Worm (Caenorhabditis elegans) whole organism, late embryonic: ENCODE results near the gene nhr-173.

Experiments
- C38D4.7 ChIP-seq: fragments of 200-800 bp; sonication (Bioruptor generic); optimal IDR thresholded peaks from 2 replicates; lab custom pipeline; 2018; ENCODE audit warnings: mild to moderate bottlenecking, missing genetic modification characterization, moderate library complexity, missing compliant biosample characterization
- F13H6.1 ChIP-seq: sonication (generic microtip); optimal IDR thresholded peaks from 2 replicates; lab custom pipeline; 2016; ENCODE audit warnings: missing genetic modification characterization, missing compliant biosample characterization
- T23F11.4 ChIP-seq: fragments of 200-800 bp; sonication (Bioruptor generic); optimal IDR thresholded peaks from 2 replicates; lab custom pipeline; 2018; ENCODE audit warnings: mild to moderate bottlenecking, missing genetic modification characterization, missing compliant biosample characterization
- Y22D7AL.16 ChIP-seq: sonication (generic microtip); optimal IDR thresholded peaks from 2 replicates; lab custom pipeline; 2016; ENCODE audit warnings: missing genetic modification characterization, missing compliant biosample characterization
- ahr-1 ChIP-seq: sonication (generic microtip); optimal IDR thresholded peaks from 2 replicates; lab custom pipeline; 2016; ENCODE audit warnings: missing genetic modification characterization, missing compliant biosample characterization
- ama-1 ChIP-seq: fragments of 150-350 bp; optimal IDR thresholded peaks from 2 replicates; lab custom pipeline; 2014
- ceh-19 ChIP-seq: fragments of 200-800 bp; sonication (Bioruptor generic); optimal IDR thresholded peaks from 2 replicates; lab custom pipeline; 2018; ENCODE audit warnings: mild to moderate bottlenecking, missing genetic modification characterization, missing compliant biosample characterization
- ceh-48 ChIP-seq: sonication (generic microtip); optimal IDR thresholded peaks from 2 replicates; lab custom pipeline; 2016; ENCODE audit warnings: missing genetic modification characterization, inconsistent platforms, missing compliant biosample characterization
- ceh-6 ChIP-seq: fragments of 200-800 bp; sonication (Bioruptor generic); optimal IDR thresholded peaks from 2 replicates; lab custom pipeline; 2018; ENCODE audit warnings: mild to moderate bottlenecking, missing genetic modification characterization, missing compliant biosample characterization
- ceh-9 ChIP-seq: sonication (generic microtip); optimal IDR thresholded peaks from 2 replicates; lab custom pipeline; 2016; ENCODE audit warnings: mild to moderate bottlenecking, missing genetic modification characterization, inconsistent platforms, missing compliant biosample characterization
- dmd-4 ChIP-seq: sonication (generic microtip); optimal IDR thresholded peaks from 2 replicates; lab custom pipeline; 2016; ENCODE audit warnings: borderline replicate concordance, missing genetic modification characterization, missing compliant biosample characterization
- elt-2 ChIP-seq: sonication (generic microtip); optimal IDR thresholded peaks from 2 replicates; lab custom pipeline; 2016; ENCODE audit warnings: missing genetic modification reagents, missing genetic modification characterization, missing compliant biosample characterization
- eyg-1 ChIP-seq: sonication (generic microtip); optimal IDR thresholded peaks from 2 replicates; lab custom pipeline; 2016; ENCODE audit warnings: missing genotype, missing genetic modification characterization, missing compliant biosample characterization
- hlh-6 ChIP-seq: sonication (generic microtip); optimal IDR thresholded peaks from 2 replicates; lab custom pipeline; 2016; ENCODE audit warnings: missing genotype, missing genetic modification characterization, missing compliant biosample characterization
- lim-6 ChIP-seq: sonication (generic microtip); optimal IDR thresholded peaks from 2 replicates; lab custom pipeline; 2016; ENCODE audit warnings: missing genetic modification characterization, missing compliant biosample characterization
- mec-3 ChIP-seq: sonication (generic microtip); optimal IDR thresholded peaks from 2 replicates; lab custom pipeline; 2016; ENCODE audit warnings: borderline replicate concordance, missing genetic modification characterization, missing compliant biosample characterization
- nfya-1 ChIP-seq: sonication (generic microtip); optimal IDR thresholded peaks from 2 replicates; lab custom pipeline; 2017; ENCODE audit warnings: missing genetic modification characterization, mild to moderate bottlenecking, missing compliant biosample characterization, antibody characterized with exemption, moderate library complexity
- pag-3 ChIP-seq: sonication (generic microtip); optimal IDR thresholded peaks from 2 replicates; lab custom pipeline; 2016; ENCODE audit warnings: missing compliant biosample characterization, missing genetic modification characterization, borderline replicate concordance
- pat-9 ChIP-seq: fragments of 200-800 bp; sonication (Bioruptor generic); optimal IDR thresholded peaks from 2 replicates; lab custom pipeline; 2018; ENCODE audit warnings: mild to moderate bottlenecking, missing genetic modification characterization, moderate library complexity, missing compliant biosample characterization
- pax-1 ChIP-seq: fragments of 150-350 bp; optimal IDR thresholded peaks from 2 replicates; lab custom pipeline; 2014; ENCODE audit warnings: missing biosample characterization, missing genetic modification characterization
- pqm-1 ChIP-seq: sonication (generic microtip); optimal IDR thresholded peaks from 2 replicates; lab custom pipeline; 2016; ENCODE audit warnings: missing genetic modification characterization, missing compliant biosample characterization
- pros-1 ChIP-seq: fragments of 150-350 bp; optimal IDR thresholded peaks from 2 replicates; lab custom pipeline; 2014; ENCODE audit warnings: missing biosample characterization, missing genetic modification reagents, missing genetic modification characterization
- rnt-1 ChIP-seq: sonication (generic microtip); optimal IDR thresholded peaks from 2 replicates; lab custom pipeline; 2016; ENCODE audit warnings: missing genetic modification characterization, missing compliant biosample characterization
- sdc-2 ChIP-seq: sonication (generic microtip); optimal IDR thresholded peaks from 2 replicates; lab custom pipeline; 2016; ENCODE audit warnings: missing genotype, missing genetic modification characterization, missing compliant biosample characterization
- sox-2 ChIP-seq: fragments of 200-800 bp; sonication (Bioruptor generic); IDR thresholded peaks from 2 replicates; pipeline ENCODE4 v1.3.6; 2022; ENCODE audit warnings: missing genetic modification reagents, missing genetic modification characterization, missing compliant biosample characterization
- syd-9 ChIP-seq: sonication (generic microtip); optimal IDR thresholded peaks from 2 replicates; lab custom pipeline; 2016; ENCODE audit warnings: mild to moderate bottlenecking, missing genetic modification characterization, moderate library complexity, missing compliant biosample characterization
- tbx-2 ChIP-seq: sonication (generic microtip); optimal IDR thresholded peaks from 2 replicates; lab custom pipeline; 2016; ENCODE audit warnings: missing genetic modification characterization, missing compliant biosample characterization
- ttx-3 ChIP-seq: sonication (generic microtip); optimal IDR thresholded peaks from 2 replicates; lab custom pipeline; 2016; ENCODE audit warnings: missing genetic modification reagents, missing genetic modification characterization, missing compliant biosample characterization
- unc-3 ChIP-seq, 2 experiments: fragments of 200-800 bp in 1 of 2; sonication (Bioruptor generic) in 1 of 2; sonication (generic microtip) in 1 of 2; conservative IDR thresholded peaks in 1 of 2; optimal IDR thresholded peaks in 1 of 2; 2 replicates each; pipeline versions ENCODE4 v1.3.6 to Lab custom; 2016 to 2022; ENCODE audit warnings: missing compliant biosample characterization in 2 of 2, missing genetic modification characterization in 2 of 2, missing genetic modification reagents in 1 of 2
- unc-55 ChIP-seq: sonication (generic microtip); optimal IDR thresholded peaks from 2 replicates; lab custom pipeline; 2017; ENCODE audit warnings: missing biosample characterization, missing genetic modification reagents, missing genetic modification characterization

Gene nhr-173

ce11 chrX:6672519-6672918 lies 17.2 kb downstream of the nhr-173 start, which contains the start of gene col-172:
TSS of gene col-172 (plus strand) at chrX:6672819.
- TF ChIP-seq F13H6.1 (tag; lab: Kevin White, UChicago) (no peak), pax-1 (tag; lab: Kevin White, UChicago) (no peak), unc-55 (GFP tag; lab: Kevin White, UChicago) (no peak), ceh-6 (GFP tag; lab: Kevin White, UChicago) (no peak), sdc-2 (tag; lab: Kevin White, UChicago) (no peak), pros-1 (tag; lab: Kevin White, UChicago) (no peak), Y22D7AL.16 (tag; lab: Kevin White, UChicago) (no peak), ceh-19 (no peak), lim-6 (tag; lab: Kevin White, UChicago) (no peak), ttx-3 (no peak), hlh-6 (no peak), tbx-2 (tag; lab: Kevin White, UChicago) (no peak), T23F11.4 (GFP tag; lab: Kevin White, UChicago) (no peak), pqm-1 (no peak), rnt-1 (tag; lab: Kevin White, UChicago) (no peak)

- TF ChIP-seq pag-3 (tag; lab: Kevin White, UChicago) (no peak), C38D4.7 (GFP tag; lab: Kevin White, UChicago) (no peak), Y22D7AL.16 (tag; lab: Kevin White, UChicago) (no peak), eyg-1 (tag; lab: Kevin White, UChicago) (no peak)
Observed at ce11 chrX:6674333-6674919, 19.1 kb downstream of the nhr-173 start, which contains the start of gene F38B6.4. TSS of gene F38B6.4 (plus strand) at chrX:6674869.

- no peak for TF ChIP-seq pat-9 (tag; lab: Kevin White, UChicago)
Observed at ce11 chrX:6682683-6683082, 27.4 kb downstream of the nhr-173 start, which contains the start of gene F38B6.8. TSS of gene F38B6.8 (minus strand) at chrX:6682783.

ce11 chrX:6687345-6687744 lies 32.0 kb downstream of the nhr-173 start:
- no peak for TF ChIP-seq ceh-9
- no peak for TF ChIP-seq pat-9 (tag; lab: Kevin White, UChicago)
- no peak for TF ChIP-seq unc-3 (GFP tag; conservative IDR thresholded peaks at IDR 0.05; lab: Robert Waterston, UW)
- no peak for TF ChIP-seq unc-3 (tag; optimal IDR thresholded peaks at IDR 0.05; lab: Kevin White, UChicago)
- no peak for TF ChIP-seq ahr-1
- no peak for TF ChIP-seq sdc-2 (tag; lab: Kevin White, UChicago)
- no peak for TF ChIP-seq syd-9 (tag; lab: Kevin White, UChicago)
- no peak for TF ChIP-seq sox-2 (GFP tag; lab: Robert Waterston, UW)
- no peak for TF ChIP-seq T23F11.4 (GFP tag; lab: Kevin White, UChicago)
- TF ChIP-seq dmd-4 (tag; lab: Kevin White, UChicago): no peak
- TF ChIP-seq nfya-1 (tag; lab: Kevin White, UChicago): no peak

ce11 chrX:6687756-6688155 lies 32.4 kb downstream of the nhr-173 start:
- TF ChIP-seq lim-6 (tag; lab: Kevin White, UChicago): peak; percentile 74
- no peak for TF ChIP-seq ceh-48 (tag; lab: Kevin White, UChicago)
- TF ChIP-seq mec-3 (tag; lab: Kevin White, UChicago): no peak
- TF ChIP-seq ama-1 (lab: Kevin White, UChicago): no peak
- no peak for TF ChIP-seq unc-55 (GFP tag; lab: Kevin White, UChicago)
- TF ChIP-seq elt-2: no peak
